Fruit fly (Drosophila melanogaster) whole organism, embryonic: ENCODE data around the gene CG11970.

ENCODE experiments used
- Atf3 ChIP-seq: fragments of 200-800 bp; sonication (Bioruptor generic); optimal IDR thresholded peaks from 3 replicates; lab custom pipeline; 2016; ENCODE audit warnings: missing biosample characterization, missing genetic modification characterization
- Atf6 ChIP-seq: fragments of 200-800 bp; sonication (Bioruptor generic); IDR thresholded peaks from 2 replicates; pipeline ENCODE4 v1.3.6; 2022; ENCODE audit warnings: missing biosample characterization, missing genetic modification characterization
- CG11398 ChIP-seq: fragments of 200-800 bp; sonication (Bioruptor generic); optimal IDR thresholded peaks from 2 replicates; lab custom pipeline; 2016; ENCODE audit warnings: missing biosample characterization, missing genetic modification characterization
- CG1233 ChIP-seq: fragments of 200-800 bp; sonication (Bioruptor generic); optimal IDR thresholded peaks from 4 replicates; lab custom pipeline; 2018; ENCODE audit warnings: missing biosample characterization, mild to moderate bottlenecking, missing genetic modification characterization
- CG12744 ChIP-seq: fragments of 200-800 bp; sonication (Bioruptor generic); optimal IDR thresholded peaks from 2 replicates; lab custom pipeline; 2016; ENCODE audit warnings: missing biosample characterization, missing genetic modification characterization
- CG13123 ChIP-seq: fragments of 200-800 bp; sonication (Bioruptor generic); optimal IDR thresholded peaks from 2 replicates; lab custom pipeline; 2016; ENCODE audit warnings: missing biosample characterization, missing genetic modification characterization
- CG13296 ChIP-seq: fragments of 200-800 bp; sonication (Bioruptor generic); optimal IDR thresholded peaks from 3 replicates; lab custom pipeline; 2018; ENCODE audit warnings: missing biosample characterization, mild to moderate bottlenecking, missing genetic modification characterization
- CG13424 ChIP-seq: fragments of 200-800 bp; sonication (Bioruptor generic); optimal IDR thresholded peaks from 2 replicates; lab custom pipeline; 2019; ENCODE audit warnings: missing biosample characterization, mild to moderate bottlenecking, missing genetic modification characterization, moderate library complexity
- CG13775 ChIP-seq: fragments of 200-800 bp; sonication (Bioruptor generic); optimal IDR thresholded peaks from 3 replicates; lab custom pipeline; 2017; ENCODE audit warnings: missing biosample characterization, mild to moderate bottlenecking, missing genetic modification characterization
- CG17612 ChIP-seq: fragments of 200-800 bp; sonication (Bioruptor generic); IDR thresholded peaks from 2 replicates; pipeline ENCODE4 v1.3.6; 2022; ENCODE audit warnings: missing biosample characterization, missing genetic modification characterization
- CG2120 ChIP-seq: fragments of 200-800 bp; sonication (Bioruptor generic); optimal IDR thresholded peaks from 3 replicates; lab custom pipeline; 2016; ENCODE audit warnings: missing biosample characterization, missing genetic modification characterization
- CG30431 ChIP-seq: fragments of 200-800 bp; sonication (Bioruptor generic); optimal IDR thresholded peaks from 2 replicates; lab custom pipeline; 2017; ENCODE audit warnings: missing biosample characterization, missing genetic modification characterization
- CG32767 ChIP-seq: fragments of 200-800 bp; sonication (Bioruptor generic); IDR thresholded peaks from 2 replicates; pipeline ENCODE4 v1.3.6; 2022; ENCODE audit warnings: missing biosample characterization, missing genetic modification characterization
- CG33213 ChIP-seq: fragments of 200-800 bp; sonication (Bioruptor generic); optimal IDR thresholded peaks from 3 replicates; lab custom pipeline; 2016; ENCODE audit warnings: missing biosample characterization, missing genetic modification characterization
- CG4820 ChIP-seq: fragments of 200-800 bp; sonication (Bioruptor generic); optimal IDR thresholded peaks from 3 replicates; lab custom pipeline; 2016; ENCODE audit warnings: missing biosample characterization, missing genetic modification characterization
- CG7745 ChIP-seq: fragments of 200-800 bp; sonication (Bioruptor generic); optimal IDR thresholded peaks from 2 replicates; lab custom pipeline; 2018; ENCODE audit warnings: missing biosample characterization, mild to moderate bottlenecking, missing genetic modification characterization, moderate library complexity
- CG7786 ChIP-seq: fragments of 200-800 bp; sonication (Bioruptor generic); optimal IDR thresholded peaks from 2 replicates; lab custom pipeline; 2016; ENCODE audit warnings: missing biosample characterization, missing genetic modification characterization
- CG9609 ChIP-seq: fragments of 200-800 bp; sonication (Bioruptor generic); optimal IDR thresholded peaks from 3 replicates; lab custom pipeline; 2016; ENCODE audit warnings: missing biosample characterization, missing genetic modification characterization
- CHES-1-like ChIP-seq: fragments of 200-800 bp; sonication (Bioruptor generic); optimal IDR thresholded peaks from 2 replicates; lab custom pipeline; 2016; ENCODE audit warnings: missing biosample characterization, missing genetic modification characterization
- CkIIα-i1 ChIP-seq: fragments of 200-800 bp; sonication (Bioruptor generic); IDR thresholded peaks from 2 replicates; pipeline ENCODE4 v1.3.6; 2022; ENCODE audit warnings: missing biosample characterization, missing genetic modification characterization
- Dbx ChIP-seq: fragments of 200-800 bp; sonication (Bioruptor generic); IDR thresholded peaks from 3 replicates; pipeline ENCODE4 v1.3.6; 2022; ENCODE audit warnings: missing biosample characterization, missing genetic modification characterization
- Dll ChIP-seq: fragments of 200-800 bp; sonication (Bioruptor generic); IDR thresholded peaks from 4 replicates; pipeline ENCODE4 v1.3.6; 2022; ENCODE audit warnings: missing biosample characterization, missing genetic modification characterization; ENCODE audit not compliant: partially characterized antibody
- Fer1 ChIP-seq: fragments of 200-800 bp; sonication (Bioruptor generic); optimal IDR thresholded peaks from 2 replicates; lab custom pipeline; 2017; ENCODE audit warnings: missing biosample characterization, mild to moderate bottlenecking, missing genetic modification characterization
- H15 ChIP-seq: fragments of 200-800 bp; sonication (Bioruptor generic); IDR thresholded peaks from 3 replicates; pipeline ENCODE4 v1.3.6; 2022; ENCODE audit warnings: missing biosample characterization, missing genetic modification characterization
- HLH4C ChIP-seq: fragments of 200-800 bp; sonication (Bioruptor generic); IDR thresholded peaks from 3 replicates; pipeline ENCODE4 v1.3.6; 2022; ENCODE audit warnings: missing biosample characterization, missing genetic modification characterization; ENCODE audit not compliant: partially characterized antibody
- HLHmδ ChIP-seq: fragments of 200-800 bp; sonication (Bioruptor generic); optimal IDR thresholded peaks from 2 replicates; lab custom pipeline; 2018; ENCODE audit warnings: missing biosample characterization, mild to moderate bottlenecking, missing genetic modification characterization, moderate library complexity
- Mrtf ChIP-seq: fragments of 200-800 bp; sonication (Bioruptor generic); IDR thresholded peaks from 3 replicates; pipeline ENCODE4 v1.3.6; 2022; ENCODE audit warnings: missing biosample characterization, missing genetic modification characterization
- PHDP ChIP-seq: fragments of 200-800 bp; sonication (Bioruptor generic); optimal IDR thresholded peaks from 3 replicates; lab custom pipeline; 2018; ENCODE audit warnings: missing biosample characterization, mild to moderate bottlenecking, missing genetic modification characterization, moderate library complexity
- Ravus ChIP-seq: fragments of 200-800 bp; sonication (Bioruptor generic); IDR thresholded peaks from 2 replicates; pipeline ENCODE4 v1.3.6; 2022; ENCODE audit warnings: missing biosample characterization, missing genetic modification characterization
- Sin3A ChIP-seq: fragments of >200 bp; optimal IDR thresholded peaks from 2 replicates; lab custom pipeline; 2018
- TFAM ChIP-seq: fragments of 200-800 bp; sonication (Bioruptor generic); optimal IDR thresholded peaks from 2 replicates; lab custom pipeline; 2017; ENCODE audit warnings: missing biosample characterization, missing genetic modification characterization, inconsistent platforms
- Xbp1 ChIP-seq: fragments of 200-800 bp; sonication (Bioruptor generic); optimal IDR thresholded peaks from 3 replicates; lab custom pipeline; 2016; ENCODE audit warnings: missing biosample characterization, mild to moderate bottlenecking, missing genetic modification characterization
- btn ChIP-seq: fragments of 200-800 bp; sonication (Bioruptor generic); optimal IDR thresholded peaks from 2 replicates; lab custom pipeline; 2016; ENCODE audit warnings: missing biosample characterization, missing genetic modification characterization
- cad ChIP-seq: fragments of >200 bp; optimal IDR thresholded peaks from 2 replicates; lab custom pipeline; 2017; ENCODE audit warnings: missing biosample characterization, missing genetic modification characterization
- crc ChIP-seq: fragments of 200-800 bp; sonication (Bioruptor generic); optimal IDR thresholded peaks from 2 replicates; lab custom pipeline; 2016; ENCODE audit warnings: missing biosample characterization, missing genetic modification characterization
- crp ChIP-seq, 2 experiments: fragments of 200-800 bp; sonication (Bioruptor generic); optimal IDR thresholded peaks; 2 replicates in 1 of 2; 3 replicates in 1 of 2; lab custom pipeline; 2017; ENCODE audit warnings: missing biosample characterization in 2 of 2, missing genetic modification characterization in 2 of 2, mild to moderate bottlenecking in 1 of 2, moderate library complexity in 1 of 2
- dmrt11E ChIP-seq: fragments of 200-800 bp; sonication (Bioruptor generic); optimal IDR thresholded peaks from 3 replicates; lab custom pipeline; 2018; ENCODE audit warnings: missing biosample characterization, mild to moderate bottlenecking, missing genetic modification characterization, moderate library complexity
- dysf ChIP-seq: fragments of 200-800 bp; sonication (Bioruptor generic); IDR thresholded peaks from 3 replicates; pipeline ENCODE4 v1.3.6; 2022; ENCODE audit warnings: missing biosample characterization, missing genetic modification characterization
- eyg ChIP-seq: fragments of 200-800 bp; sonication (Bioruptor generic); optimal IDR thresholded peaks from 3 replicates; lab custom pipeline; 2016; ENCODE audit warnings: missing biosample characterization, missing genetic modification characterization
- fu2 ChIP-seq: fragments of 200-800 bp; sonication (Bioruptor generic); optimal IDR thresholded peaks from 2 replicates; lab custom pipeline; 2016; ENCODE audit warnings: missing biosample characterization, missing genetic modification characterization
- gce ChIP-seq: fragments of 200-800 bp; sonication (Bioruptor generic); IDR thresholded peaks from 3 replicates; pipeline ENCODE4 v1.3.6; 2022; ENCODE audit warnings: missing biosample characterization, missing genetic modification characterization
- hkb ChIP-seq, 2 experiments: fragments of 200-800 bp in 1 of 2; fragments of >200 bp in 1 of 2; sonication (Bioruptor generic) in 1 of 2; IDR thresholded peaks in 1 of 2; optimal IDR thresholded peaks in 1 of 2; 2 replicates each; pipeline versions ENCODE4 v1.3.6 to Lab custom; 2017 to 2022; ENCODE audit warnings: missing biosample characterization in 1 of 2, missing genetic modification characterization in 1 of 2
- mirr ChIP-seq: fragments of 200-800 bp; sonication (Bioruptor generic); optimal IDR thresholded peaks from 3 replicates; lab custom pipeline; 2018; ENCODE audit warnings: missing biosample characterization, mild to moderate bottlenecking, missing genetic modification characterization
- so ChIP-seq: fragments of 200-800 bp; sonication (Bioruptor generic); IDR thresholded peaks from 3 replicates; pipeline ENCODE4 v1.3.6; 2022; ENCODE audit warnings: missing biosample characterization, missing genetic modification characterization
- ssp ChIP-seq: fragments of 200-800 bp; sonication (Bioruptor generic); IDR thresholded peaks from 2 replicates; pipeline ENCODE4 v1.3.6; 2022; ENCODE audit warnings: missing biosample characterization, missing genetic modification characterization
- toy ChIP-seq: fragments of 200-800 bp; sonication (Bioruptor generic); IDR thresholded peaks from 2 replicates; pipeline ENCODE4 v1.3.6; 2022; ENCODE audit warnings: missing biosample characterization, missing genetic modification characterization
- tx ChIP-seq: fragments of 200-800 bp; sonication (Bioruptor generic); optimal IDR thresholded peaks from 2 replicates; lab custom pipeline; 2016; ENCODE audit warnings: missing biosample characterization, missing genetic modification characterization
- unpg ChIP-seq: fragments of 200-800 bp; sonication (Bioruptor generic); optimal IDR thresholded peaks from 3 replicates; lab custom pipeline; 2018; ENCODE audit warnings: missing biosample characterization, mild to moderate bottlenecking, missing genetic modification characterization, moderate library complexity
- vnd ChIP-seq: fragments of 200-800 bp; sonication (Bioruptor generic); IDR thresholded peaks from 3 replicates; pipeline ENCODE4 v1.3.6; 2022; ENCODE audit warnings: missing biosample characterization, missing genetic modification characterization; ENCODE audit not compliant: partially characterized antibody
- yki ChIP-seq: fragments of >200 bp; optimal IDR thresholded peaks from 3 replicates; lab custom pipeline; 2018
- zen ChIP-seq: fragments of 200-800 bp; sonication (Bioruptor generic); optimal IDR thresholded peaks from 3 replicates; lab custom pipeline; 2018; ENCODE audit warnings: missing biosample characterization, mild to moderate bottlenecking, missing genetic modification characterization, moderate library complexity

CG11970 gene

DNA sequence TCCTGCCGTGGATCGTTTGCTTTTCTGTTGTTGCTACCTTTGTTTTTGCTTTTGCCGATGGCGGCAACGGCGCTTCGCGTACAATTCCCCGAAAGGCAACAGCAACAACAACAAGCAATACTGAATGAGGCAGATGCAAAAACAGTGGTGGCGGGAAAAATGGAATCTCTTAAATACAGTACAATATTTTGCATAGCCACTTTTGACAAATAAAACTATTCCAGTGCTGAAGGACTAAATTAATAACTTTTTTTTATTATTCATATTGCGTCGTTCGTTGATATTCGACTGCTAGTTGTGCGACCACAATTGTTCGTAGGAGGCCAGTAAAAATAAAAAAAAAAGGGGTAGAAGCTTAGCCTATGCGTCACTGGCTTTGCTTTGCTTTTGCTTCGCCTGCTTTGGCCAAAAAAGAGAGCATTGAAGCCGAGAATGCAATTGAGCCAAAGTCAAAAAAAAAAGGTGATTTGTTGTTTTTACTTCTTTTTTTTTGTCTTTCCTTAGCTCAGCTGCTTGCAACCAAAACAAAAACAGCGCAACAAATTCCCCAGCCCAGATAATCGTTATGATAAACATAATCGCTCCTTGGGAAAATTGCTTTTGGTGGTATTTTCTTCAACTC lies 47.4 kb downstream of the CG11970 start (continued):
- TF ChIP-seq Ravus (GFP tag; lab: Robert Waterston, UW) (peak; percentile 55), CkIIα-i1 (peak; percentile 79), so (peak; percentile 92), fu2 (GFP tag; lab: Kevin White, UChicago) (peak; percentile 70), CG2120 (peak; percentile 92), dysf (GFP tag; lab: Robert Waterston, UW) (peak; percentile 93), btn (peak; percentile 74), Fer1 (GFP tag; lab: Kevin White, UChicago) (peak; percentile 85), Atf6 (GFP tag; lab: Robert Waterston, UW) (peak; percentile 90), crp (GFP tag; optimal IDR thresholded peaks at IDR 0.05; lab: Kevin White, UChicago) (peak; percentile 13 to 41), crc (GFP tag; lab: Kevin White, UChicago) (peak; percentile 68), dmrt11E (tag; lab: Kevin White, UChicago) (peak; percentile 60), CG13123 (GFP tag; lab: Kevin White, UChicago) (peak; percentile 68), TFAM (GFP tag; lab: Kevin White, UChicago) (peak; percentile 14), Sin3A (lab: Kevin White, UChicago) (no peak), CG32767 (GFP tag; lab: Robert Waterston, UW) (peak; percentile 90), Mrtf (GFP tag; lab: Robert Waterston, UW) (peak; percentile 86), CG13424 (tag; lab: Kevin White, UChicago) (peak; percentile 86), zen (tag; lab: Kevin White, UChicago) (peak; percentile 65), eyg (GFP tag; lab: Kevin White, UChicago) (peak; percentile 74), CG17612 (GFP tag; lab: Robert Waterston, UW) (no peak), CG4820 (GFP tag; lab: Kevin White, UChicago) (peak; percentile 83), CG7745 (tag; lab: Kevin White, UChicago) (no peak), hkb (optimal IDR thresholded peaks at IDR 0.05; lab: Kevin White, UChicago) (no peak), hkb (GFP tag; IDR thresholded peaks at IDR 0.05; lab: Robert Waterston, UW) (peak; percentile 96), toy (GFP tag; lab: Robert Waterston, UW) (peak; percentile 71; the same call in 1 of the 2 replicates), H15 (GFP tag; lab: Robert Waterston, UW) (peak; percentile 92), CG13775 (GFP tag; lab: Kevin White, UChicago) (peak; percentile 78), tx (GFP tag; lab: Kevin White, UChicago) (peak; percentile 76), CG1233 (GFP tag; lab: Kevin White, UChicago) (peak; percentile 75), Dll (GFP tag; lab: Robert Waterston, UW) (no peak), CG30431 (GFP tag; lab: Kevin White, UChicago) (peak; percentile 76), CG12744 (GFP tag; lab: Kevin White, UChicago) (peak; percentile 44), CG33213 (GFP tag; lab: Kevin White, UChicago) (peak; percentile 48), HLH4C (GFP tag; lab: Robert Waterston, UW) (no peak), Atf3 (GFP tag; lab: Kevin White, UChicago) (peak; percentile 79), gce (peak; percentile 89; the same call in 2 of the 3 replicates), mirr (no peak), HLHmδ (no peak), ssp (GFP tag; lab: Robert Waterston, UW) (peak; percentile 78), cad (GFP tag; lab: Kevin White, UChicago) (no peak), PHDP (tag; lab: Kevin White, UChicago) (peak; percentile 88), Dbx (peak; percentile 92), Xbp1 (GFP tag; lab: Kevin White, UChicago) (peak; percentile 86), CG11398 (GFP tag; lab: Kevin White, UChicago) (peak; percentile 71), CG9609 (GFP tag; lab: Kevin White, UChicago) (peak; percentile 66), CG7786 (peak; percentile 73), vnd (GFP tag; lab: Robert Waterston, UW) (no peak), unpg (GFP tag; lab: Kevin White, UChicago) (peak; percentile 91), CG13296 (GFP tag; lab: Kevin White, UChicago) (peak; percentile 80), CHES-1-like (peak; percentile 80), yki (no peak)
